Worm (Caenorhabditis elegans): ENCODE measurements around the gene nse-4.

DNA sequence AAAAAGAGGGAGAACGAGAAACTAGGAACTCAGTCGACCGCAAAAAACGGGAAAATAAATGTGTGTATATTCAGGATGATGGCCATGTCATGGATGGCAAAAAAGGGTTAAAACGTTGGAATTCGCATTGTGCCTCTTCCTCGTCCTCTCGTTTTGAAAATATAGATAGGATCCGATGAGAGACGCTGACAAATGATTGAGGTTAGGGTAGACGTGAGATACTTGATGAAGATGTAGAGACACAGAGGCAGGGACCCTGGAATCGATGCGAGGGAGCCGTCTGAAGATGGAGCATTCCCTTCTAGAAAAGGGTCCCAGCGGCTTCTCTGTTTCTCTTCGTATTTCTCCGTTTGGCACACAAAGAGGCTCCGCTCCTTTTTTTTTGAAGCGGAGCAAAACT, 14.3 kb downstream of the nse-4 start:
- TF ChIP-seq W03F9.2 (tag; optimal IDR thresholded peaks at IDR 0.05), result no peak
- TF ChIP-seq him-1 (tag; optimal IDR thresholded peaks at IDR 0.05), result peak; percentile 70
- TF ChIP-seq dao-5 (tag; optimal IDR thresholded peaks at IDR 0.05), result no peak

Data from whole organism, L4/young adult.